Worm (Caenorhabditis elegans): ENCODE results near the gene ZC116.5.

DNA sequence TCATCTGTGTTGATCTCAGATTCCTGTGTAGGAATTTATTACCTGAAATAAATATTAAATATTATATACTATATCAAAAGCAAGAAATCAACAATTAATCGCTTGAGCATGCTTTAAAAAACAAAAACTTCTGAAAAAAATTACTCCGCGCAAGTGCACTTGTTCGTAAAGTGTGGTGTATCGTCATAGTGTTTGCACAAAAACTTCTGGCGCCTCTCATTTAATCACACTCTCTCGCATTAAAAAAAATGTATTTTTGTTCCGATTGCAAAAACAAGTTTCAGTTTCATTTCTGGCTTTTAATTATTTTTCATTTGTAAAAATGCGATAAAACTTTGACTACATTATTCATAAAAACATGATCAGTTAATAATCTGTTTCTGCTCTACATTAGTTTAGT, 9.6 kb downstream of the ZC116.5 start, which contains the start of the genes C14C10.10 and ril-2:
- TF ChIP-seq lin-11 (tag; optimal IDR thresholded peaks at IDR 0.05) (no peak), tbx-7 (tag; optimal IDR thresholded peaks at IDR 0.05) (no peak), nfya-1 (tag; optimal IDR thresholded peaks at IDR 0.05) (no peak), ahr-1 (tag; optimal IDR thresholded peaks at IDR 0.05) (no peak)

All from whole organism, late embryonic.